Fruit fly (Drosophila melanogaster) S2 (cell line): ENCODE results near the gene CG43338.

ENCODE experiments used
- CG8478 ChIP-seq: fragments of >200 bp; optimal IDR thresholded peaks from 2 replicates; lab custom pipeline; 2018
- CTCF ChIP-seq, 2 experiments: fragments of >200 bp; optimal IDR thresholded peaks; 2 replicates each; lab custom pipeline; 2018

CG43338 gene

DNA sequence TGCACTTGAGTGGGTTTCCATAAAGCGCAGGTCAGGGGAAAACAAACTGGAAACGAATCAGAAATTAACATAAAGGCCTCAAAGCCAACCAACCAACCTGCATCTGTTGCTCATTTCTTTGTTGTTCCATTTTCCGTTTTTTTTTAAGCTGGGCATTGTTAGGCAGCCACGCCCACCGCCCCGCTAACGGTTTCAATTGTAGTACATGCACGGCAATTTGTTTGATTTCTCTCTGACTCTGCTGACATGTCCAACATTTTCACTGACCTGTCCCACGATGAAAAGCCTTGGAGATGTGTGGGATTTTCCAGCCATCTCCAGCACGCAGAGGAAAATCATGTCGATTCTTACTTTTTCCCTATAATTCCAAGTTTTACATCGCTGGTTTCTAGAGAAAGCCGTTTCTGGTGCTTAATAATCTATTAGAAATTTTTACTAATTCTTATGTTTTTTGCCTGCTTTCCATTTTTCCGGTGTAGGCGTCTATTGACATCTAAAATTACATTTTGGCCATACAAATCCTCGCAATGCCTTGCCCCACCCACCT lies 14.3 kb downstream of the CG43338 start:
- TF ChIP-seq CTCF (optimal IDR thresholded peaks at IDR 0.05; lab: Kevin White, UChicago) (no peak), CG8478 (lab: Kevin White, UChicago) (no peak)

DNA sequence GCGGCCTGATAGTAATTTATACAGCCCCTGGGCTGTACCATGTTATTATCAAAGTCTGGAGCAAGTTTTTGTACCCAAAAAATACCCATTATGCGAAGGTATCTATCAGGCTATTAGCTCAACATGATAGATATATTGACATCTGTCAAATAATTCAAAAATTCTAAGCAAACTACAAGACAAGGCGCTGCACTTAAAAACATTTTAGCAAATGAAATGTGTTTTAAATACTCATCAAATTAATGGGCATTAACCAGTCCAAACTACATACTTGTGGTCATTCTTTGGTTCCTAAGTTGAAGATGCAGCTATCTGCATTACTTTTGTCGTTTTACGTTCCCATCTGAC lies 17.7 kb downstream of the CG43338 start:
- no peak for TF ChIP-seq CTCF (optimal IDR thresholded peaks at IDR 0.05; lab: Kevin White, UChicago)
- TF ChIP-seq CG8478 (lab: Kevin White, UChicago): no peak

DNA sequence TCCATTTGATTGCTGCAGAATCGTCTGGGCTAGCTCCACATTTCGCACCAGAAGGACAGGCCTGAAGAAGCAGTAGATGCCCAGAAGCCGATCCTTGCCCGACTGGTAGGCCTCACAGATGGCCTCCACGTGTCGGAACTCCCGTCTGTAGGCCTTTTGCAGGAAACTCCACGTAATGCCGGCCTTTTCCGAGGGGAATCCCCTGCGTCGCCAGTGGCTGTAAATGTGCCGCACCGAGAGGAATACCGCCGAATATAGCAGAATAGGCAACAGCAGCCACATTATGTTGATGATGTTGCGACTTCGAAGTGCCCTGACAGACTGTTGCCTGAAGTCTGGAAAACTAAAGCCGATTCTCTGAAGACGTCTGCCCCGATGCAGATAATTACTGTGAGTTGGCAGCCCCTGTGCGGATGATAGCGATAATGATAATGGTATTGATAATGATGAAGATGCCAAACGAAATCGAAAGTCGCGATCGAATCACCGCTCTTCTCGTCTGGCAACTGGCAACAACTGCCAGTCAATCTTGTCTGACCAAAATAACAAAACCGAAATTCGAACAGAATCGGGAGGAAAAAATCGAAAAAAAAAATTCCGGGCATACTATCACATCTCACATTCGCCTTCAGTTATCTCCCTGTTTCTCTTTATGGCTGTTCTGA lies 18.3 kb downstream of the CG43338 start, which contains the start of gene Cyp310a1:
TSS of gene Cyp310a1 (minus strand) at position 348 of the 665 bp plus-strand sequence.
- TF ChIP-seq CTCF (optimal IDR thresholded peaks at IDR 0.05; lab: Kevin White, UChicago) (no peak), CG8478 (lab: Kevin White, UChicago) (no peak)

DNA sequence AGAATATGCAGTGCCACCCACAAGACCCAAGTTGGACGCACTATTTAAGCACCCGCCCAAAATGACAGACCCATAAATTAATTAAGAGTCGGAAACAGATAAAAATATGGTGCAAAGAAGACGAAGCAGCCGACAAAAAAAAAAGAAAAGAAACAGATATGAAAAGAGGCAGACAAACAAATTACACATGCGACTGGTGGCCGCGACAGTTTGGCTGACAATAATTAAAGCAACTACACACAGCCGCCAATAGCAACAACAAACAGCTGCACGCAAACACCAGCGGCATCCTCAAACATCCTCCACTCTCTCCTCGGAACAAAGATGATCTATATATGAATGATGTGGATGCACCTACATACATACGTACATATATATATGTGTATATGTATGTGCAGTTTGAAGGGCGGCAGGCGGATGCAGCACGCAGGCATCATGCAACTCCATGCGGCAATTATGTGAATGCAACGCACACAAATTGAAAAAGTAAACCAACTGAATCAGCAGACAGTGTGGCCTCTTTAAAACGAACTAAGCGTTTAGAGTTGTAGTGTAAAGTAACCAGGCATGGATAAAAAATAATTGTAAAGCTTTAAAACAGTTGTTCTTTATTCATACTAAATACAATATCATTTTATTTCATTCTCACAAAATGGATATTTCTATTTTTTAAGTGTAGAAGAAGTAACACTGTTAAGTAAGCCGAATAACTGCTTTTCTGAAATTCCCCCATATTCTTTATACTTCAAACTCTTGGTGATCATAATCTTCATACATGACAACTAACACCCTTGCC lies 23.0 kb downstream of the CG43338 start:
- TF ChIP-seq CTCF (optimal IDR thresholded peaks at IDR 0.05; lab: Kevin White, UChicago) (no peak), CG8478 (lab: Kevin White, UChicago) (no peak)

DNA sequence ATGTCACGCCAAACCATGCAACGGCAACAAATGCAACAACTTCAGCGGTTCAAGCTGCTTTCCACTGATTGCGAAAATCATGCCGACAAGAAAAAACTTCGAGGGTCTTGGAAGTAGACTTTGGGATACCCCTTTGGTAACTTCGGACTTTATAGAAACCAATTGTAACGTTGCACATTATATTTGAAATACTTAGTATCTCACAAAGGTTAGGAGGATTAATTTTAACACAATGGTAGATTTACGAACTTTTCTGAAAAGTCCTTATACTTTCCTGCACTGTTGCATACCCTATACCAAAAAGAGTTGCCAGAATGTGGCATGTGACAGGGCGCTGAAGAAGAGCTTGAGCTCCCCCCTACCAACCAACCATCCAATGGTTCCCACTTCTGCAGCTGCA lies 25.6 kb downstream of the CG43338 start:
- TF ChIP-seq CG8478 (lab: Kevin White, UChicago): no peak
- no peak for TF ChIP-seq CTCF (optimal IDR thresholded peaks at IDR 0.05; lab: Kevin White, UChicago)

- TF ChIP-seq CG8478 (lab: Kevin White, UChicago) (no peak), CTCF (optimal IDR thresholded peaks at IDR 0.05; lab: Kevin White, UChicago) (no peak)
Measured at dm6 chr2L:18641087-18641486, 30.0 kb downstream of the CG43338 start.

dm6 chr2L:18638945-18639344 lies 32.1 kb downstream of the CG43338 start:
- TF ChIP-seq CTCF (optimal IDR thresholded peaks at IDR 0.05; lab: Kevin White, UChicago): no peak
- no peak for TF ChIP-seq CG8478 (lab: Kevin White, UChicago)

DNA sequence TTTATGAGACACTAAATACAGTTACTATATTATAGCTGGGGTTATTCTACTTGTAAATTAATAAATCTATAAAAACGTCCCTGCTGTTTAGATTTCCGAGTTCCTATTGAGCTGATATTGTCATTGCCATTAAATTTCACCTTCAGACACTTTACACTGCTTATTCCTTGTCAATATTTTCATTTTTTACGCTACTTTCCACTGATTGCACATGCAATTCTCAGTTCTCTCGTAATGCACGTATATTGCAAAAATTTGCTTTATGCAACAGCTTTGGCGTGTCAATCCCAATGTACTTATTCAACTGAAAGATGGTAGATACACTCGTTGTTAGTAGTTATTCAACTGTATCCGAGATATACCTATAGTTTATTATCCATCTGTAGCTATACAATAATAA lies 38.7 kb downstream of the CG43338 start:
- TF ChIP-seq CG8478 (lab: Kevin White, UChicago): no peak
- TF ChIP-seq CTCF (optimal IDR thresholded peaks at IDR 0.05; lab: Kevin White, UChicago): no peak

DNA sequence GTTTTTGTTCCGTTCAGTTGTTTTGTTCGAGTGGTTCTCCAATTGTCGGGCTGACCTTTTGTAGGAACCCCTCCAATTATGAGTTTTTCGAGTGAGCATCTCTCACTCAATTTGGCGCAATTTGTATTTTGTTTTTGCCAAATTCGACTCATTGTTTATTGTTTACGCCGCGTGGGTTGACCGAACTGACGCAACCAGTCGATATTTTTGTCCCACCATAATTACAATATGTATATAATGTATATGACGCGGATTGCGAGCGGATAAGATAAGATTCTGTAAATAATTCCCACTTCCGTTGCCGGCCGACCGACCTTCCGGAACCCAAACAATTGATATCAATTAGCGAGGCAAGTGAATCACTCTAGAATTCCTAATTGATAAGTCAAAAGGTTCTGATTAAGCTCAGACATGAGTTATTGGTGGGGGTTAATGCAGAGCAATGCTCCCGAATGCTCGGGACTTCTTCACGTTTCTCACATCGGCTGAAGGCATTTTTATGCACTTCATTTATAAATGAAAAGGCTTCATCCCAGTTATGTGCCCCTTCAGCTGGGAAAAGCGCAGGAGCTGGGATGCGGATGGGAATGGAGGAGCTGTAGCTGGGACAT lies 40.3 kb downstream of the CG43338 start:
- no peak for TF ChIP-seq CG8478 (lab: Kevin White, UChicago)
- no peak for TF ChIP-seq CTCF (optimal IDR thresholded peaks at IDR 0.05; lab: Kevin White, UChicago)

DNA sequence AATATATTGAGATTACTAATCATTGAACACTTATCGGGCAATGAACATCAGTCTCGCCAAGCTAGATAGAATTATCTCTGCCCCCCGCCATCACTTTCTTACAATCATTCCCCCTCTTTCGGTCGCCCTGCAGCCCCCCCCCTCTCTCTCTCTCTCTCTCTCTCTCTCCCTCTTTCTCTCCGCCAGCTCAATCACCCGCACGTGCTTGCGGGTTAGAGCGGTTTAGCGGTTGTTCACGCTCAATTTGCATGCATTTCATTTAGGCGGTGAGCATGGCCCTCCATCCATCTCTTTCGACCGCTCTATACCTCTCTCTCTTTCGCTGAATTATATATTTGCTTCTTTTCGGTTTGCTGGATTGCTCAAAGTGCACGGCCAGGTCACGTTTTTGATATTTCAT lies 41.9 kb downstream of the CG43338 start:
- no peak for TF ChIP-seq CTCF (optimal IDR thresholded peaks at IDR 0.05; lab: Kevin White, UChicago)
- TF ChIP-seq CG8478 (lab: Kevin White, UChicago): no peak

DNA sequence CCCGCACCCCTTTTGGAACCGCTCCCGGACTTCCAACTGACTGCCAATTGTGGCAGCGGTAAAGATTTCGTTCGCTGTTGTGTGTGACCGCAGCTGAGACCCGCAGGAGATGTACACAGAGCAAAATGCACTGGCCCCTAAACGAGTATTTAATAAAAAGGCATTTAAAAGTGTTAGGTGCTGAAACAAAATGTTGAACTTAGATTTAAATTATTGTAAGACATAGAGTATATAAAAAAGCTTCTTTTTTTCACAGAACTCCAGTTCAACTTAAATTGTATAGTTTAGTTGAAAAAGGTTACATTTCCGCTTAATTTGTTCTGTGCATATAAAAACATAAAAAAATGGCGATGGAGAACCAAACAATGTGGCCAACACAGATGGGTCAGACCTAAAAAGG lies 42.9 kb downstream of the CG43338 start:
- TF ChIP-seq CG8478 (lab: Kevin White, UChicago): no peak

- TF ChIP-seq CTCF (optimal IDR thresholded peaks at IDR 0.05; lab: Kevin White, UChicago) (no peak), CG8478 (lab: Kevin White, UChicago) (no peak)
Measured at dm6 chr2L:18626987-18627386, 44.1 kb downstream of the CG43338 start.

DNA sequence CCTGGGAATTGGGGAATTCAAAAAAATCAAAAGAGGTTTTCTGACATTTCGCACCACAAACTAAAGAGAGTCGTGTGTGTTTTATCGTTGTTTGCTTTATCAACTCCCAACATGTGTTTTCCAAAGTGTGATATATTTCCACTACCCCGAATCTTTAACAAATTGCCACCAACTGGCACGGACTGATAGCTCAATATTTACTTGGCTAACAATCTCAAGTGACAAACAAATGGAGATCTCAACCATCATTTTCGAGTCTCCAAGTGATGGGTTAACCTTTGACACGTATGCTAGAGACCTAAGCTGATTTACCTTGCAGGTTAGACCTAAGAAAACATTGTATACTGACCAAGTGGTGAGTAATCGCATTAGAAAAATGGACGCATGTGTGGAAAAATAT lies 45.6 kb downstream of the CG43338 start:
- TF ChIP-seq CG8478 (lab: Kevin White, UChicago): no peak
- TF ChIP-seq CTCF (optimal IDR thresholded peaks at IDR 0.05; lab: Kevin White, UChicago): no peak

DNA sequence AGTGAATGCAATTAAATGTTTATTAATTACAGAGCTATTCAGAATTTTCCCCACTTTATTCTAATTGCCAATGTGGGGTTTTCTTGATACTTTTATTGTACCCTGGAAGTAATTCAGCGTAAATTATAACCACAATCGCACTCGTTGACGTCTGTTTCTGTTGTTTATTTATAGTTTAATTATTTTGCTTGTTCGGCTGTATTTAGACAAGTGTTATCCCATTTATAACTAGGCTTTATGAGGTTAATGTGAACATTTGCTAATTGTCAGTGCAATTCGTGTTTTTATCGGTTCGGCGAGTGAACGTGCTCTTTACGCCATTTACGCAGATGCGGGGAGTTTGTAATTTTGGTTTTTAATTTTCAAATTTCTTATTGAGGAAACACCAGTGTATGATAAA lies 46.0 kb downstream of the CG43338 start:
- TF ChIP-seq CG8478 (lab: Kevin White, UChicago) (no peak), CTCF (optimal IDR thresholded peaks at IDR 0.05; lab: Kevin White, UChicago) (no peak)

dm6 chr2L:18624362-18624761 lies 46.7 kb downstream of the CG43338 start:
- TF ChIP-seq CTCF (optimal IDR thresholded peaks at IDR 0.05; lab: Kevin White, UChicago) (no peak), CG8478 (lab: Kevin White, UChicago) (no peak)
